Fruit fly (Drosophila melanogaster) S2 (cell line): ENCODE results near the gene Epp.

Experiments
- CG8478 ChIP-seq: fragments of >200 bp; optimal IDR thresholded peaks from 2 replicates; lab custom pipeline; 2018
- CTCF ChIP-seq, 2 experiments: fragments of >200 bp; optimal IDR thresholded peaks; 2 replicates each; lab custom pipeline; 2018

Gene Epp

dm6 chr3R:23942965-23943413 lies 49.7 kb downstream of the Epp start, which contains the start of gene Gdh:
Gene Gdh, minus strand, starts transcription at chr3R:23943101.
- no peak for TF ChIP-seq CTCF (optimal IDR thresholded peaks at IDR 0.05; lab: Kevin White, UChicago)
- TF ChIP-seq CG8478 (lab: Kevin White, UChicago) = no peak

dm6 chr3R:23942550-23942949 lies 50.2 kb downstream of the Epp start:
- TF ChIP-seq CG8478 (lab: Kevin White, UChicago) (no peak), CTCF (optimal IDR thresholded peaks at IDR 0.05; lab: Kevin White, UChicago) (no peak)

dm6 chr3R:23941643-23942424 lies 50.9 kb downstream of the Epp start:
- TF ChIP-seq CTCF (optimal IDR thresholded peaks at IDR 0.05; lab: Kevin White, UChicago) (no peak), CG8478 (lab: Kevin White, UChicago) (no peak)

dm6 chr3R:23940840-23941364 lies 51.8 kb downstream of the Epp start:
- no peak for TF ChIP-seq CG8478 (lab: Kevin White, UChicago)
- no peak for TF ChIP-seq CTCF (optimal IDR thresholded peaks at IDR 0.05; lab: Kevin White, UChicago)

- TF ChIP-seq CG8478 (lab: Kevin White, UChicago) (no peak), CTCF (optimal IDR thresholded peaks at IDR 0.05; lab: Kevin White, UChicago) (no peak)
These were observed 52.5 kb downstream of the Epp start for dm6 chr3R:23939921-23940839.
